Fruit fly (Drosophila melanogaster): ENCODE data around the gene RpS14b.

Gene RpS14b

DNA sequence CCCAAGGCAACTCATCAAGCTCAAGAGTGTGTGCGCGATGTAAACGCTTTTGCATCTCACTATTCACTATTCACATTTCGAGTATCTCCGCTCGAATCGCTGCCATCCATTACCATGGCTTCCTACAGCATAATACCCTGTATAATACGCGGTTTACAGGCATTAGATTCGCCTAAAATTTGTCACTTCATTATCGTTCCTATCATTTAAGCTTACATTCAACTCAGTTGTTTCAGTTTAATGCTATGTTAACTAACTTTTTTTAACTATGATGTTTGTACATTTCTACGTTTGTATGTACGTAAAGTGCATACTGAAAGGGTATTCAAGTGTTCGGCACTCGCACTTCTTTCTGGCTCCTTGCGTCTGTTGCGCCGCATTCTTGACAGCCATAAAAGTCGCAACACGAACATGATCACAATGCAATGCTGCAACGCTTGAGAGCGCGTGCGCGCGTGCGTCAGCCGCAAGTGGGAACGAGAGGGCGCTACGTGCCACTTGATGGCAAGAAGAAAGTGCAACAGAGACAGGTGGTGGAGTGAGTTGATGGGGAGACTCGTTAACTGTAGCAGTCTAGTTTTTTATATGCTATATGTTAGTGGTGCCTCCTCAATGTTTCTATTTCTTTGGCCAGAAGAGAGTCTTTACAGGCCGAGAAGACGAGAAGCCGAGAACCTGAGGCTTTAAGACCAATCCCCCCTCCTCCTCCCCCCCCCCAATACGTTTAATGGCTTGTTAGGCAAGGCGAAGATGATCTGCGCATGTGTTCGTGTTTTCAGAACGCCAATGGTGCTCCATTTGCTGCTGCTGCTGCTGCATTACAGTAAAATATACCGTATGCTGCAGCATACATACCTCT lies 42.5 kb downstream of the RpS14b start (continued):
- TF ChIP-seq spab (GFP tag; optimal IDR thresholded peaks at IDR 0.05), result no peak
- no peak for TF ChIP-seq svp (GFP tag)
- no peak for TF ChIP-seq Blimp-1 (GFP tag; optimal IDR thresholded peaks at IDR 0.05)
- TF ChIP-seq CG6808 (GFP tag; optimal IDR thresholded peaks at IDR 0.05), result no peak
- peak; percentile 1 for TF ChIP-seq esn (GFP tag; optimal IDR thresholded peaks at IDR 0.05)
- TF ChIP-seq CG9139 (GFP tag; optimal IDR thresholded peaks at IDR 0.05), result no peak
- TF ChIP-seq fd59A (GFP tag; optimal IDR thresholded peaks at IDR 0.05), result no peak
- peak; percentile 2 for TF ChIP-seq Sox102F (GFP tag; optimal IDR thresholded peaks at IDR 0.05)
- TF ChIP-seq CG7368 (GFP tag; optimal IDR thresholded peaks at IDR 0.05), result no peak
- TF ChIP-seq achi (GFP tag; optimal IDR thresholded peaks at IDR 0.05), result peak; percentile 9
- no peak for TF ChIP-seq Ets21C (GFP tag; optimal IDR thresholded peaks at IDR 0.05)
- peak; percentile 28 for TF ChIP-seq CG10631 (GFP tag; optimal IDR thresholded peaks at IDR 0.05)
- no peak for TF ChIP-seq CG6854 (GFP tag; optimal IDR thresholded peaks at IDR 0.05)
- TF ChIP-seq CG8119 (GFP tag; IDR thresholded peaks at IDR 0.05), result no peak
- TF ChIP-seq CG11902 (GFP tag; optimal IDR thresholded peaks at IDR 0.05), result no peak
- no peak for TF ChIP-seq CG3032 (tag; optimal IDR thresholded peaks at IDR 0.05)
- peak; percentile 30 for TF ChIP-seq dsx (GFP tag; optimal IDR thresholded peaks at IDR 0.05; ENCODE audit: poor library complexity, severe bottlenecking)
- peak; percentile 24 for TF ChIP-seq topi (GFP tag; optimal IDR thresholded peaks at IDR 0.05)
- peak; percentile 43 for TF ChIP-seq CG32006 (GFP tag; optimal IDR thresholded peaks at IDR 0.05)

dm6 chrX:7978027-7978426 lies 43.3 kb downstream of the RpS14b start:
- TF ChIP-seq Ets21C (GFP tag; optimal IDR thresholded peaks at IDR 0.05) (peak; percentile 24), vri (GFP tag; optimal IDR thresholded peaks at IDR 0.05) (no peak), CG3919 (GFP tag; optimal IDR thresholded peaks at IDR 0.05) (peak; percentile 16), pdm3 (GFP tag; optimal IDR thresholded peaks at IDR 0.05) (peak; percentile 32), OdsH (GFP tag; optimal IDR thresholded peaks at IDR 0.05) (peak; percentile 30), CG16779 (tag; optimal IDR thresholded peaks at IDR 0.05) (no peak), Blimp-1 (GFP tag; optimal IDR thresholded peaks at IDR 0.05) (peak; percentile 4), fd85E (GFP tag; optimal IDR thresholded peaks at IDR 0.05) (no peak), lz (GFP tag; optimal IDR thresholded peaks at IDR 0.05) (peak; percentile 52), CG6808 (GFP tag; optimal IDR thresholded peaks at IDR 0.05) (peak; percentile 48), topi (GFP tag; optimal IDR thresholded peaks at IDR 0.05) (peak; percentile 64), CG11294 (GFP tag; IDR thresholded peaks at IDR 0.05) (no peak), fkh (GFP tag; optimal IDR thresholded peaks at IDR 0.05) (no peak), CG34406 (GFP tag; optimal IDR thresholded peaks at IDR 0.05) (peak; percentile 27), CG3032 (tag; optimal IDR thresholded peaks at IDR 0.05) (peak; percentile 26), dac (GFP tag; optimal IDR thresholded peaks at IDR 0.05) (peak; percentile 5), CG9139 (GFP tag; optimal IDR thresholded peaks at IDR 0.05) (no peak), CG15336 (GFP tag; IDR thresholded peaks at IDR 0.05) (peak; percentile 29; the same call in 1 of the 2 replicates), esn (GFP tag; optimal IDR thresholded peaks at IDR 0.05) (peak; percentile 60), CG8632 (GFP tag; optimal IDR thresholded peaks at IDR 0.05) (peak; percentile 38), Sox15 (GFP tag; optimal IDR thresholded peaks at IDR 0.05) (peak; percentile 14), cyc (GFP tag; optimal IDR thresholded peaks at IDR 0.05) (peak; percentile 28), Ets96B (tag; optimal IDR thresholded peaks at IDR 0.05) (peak; percentile 6), svp (GFP tag) (peak; percentile 80), CG8119 (GFP tag; IDR thresholded peaks at IDR 0.05) (no peak), Eip93F (GFP tag; optimal IDR thresholded peaks at IDR 0.05) (no peak), achi (GFP tag; optimal IDR thresholded peaks at IDR 0.05) (peak; percentile 51), acj6 (GFP tag; optimal IDR thresholded peaks at IDR 0.05) (peak; percentile 31), Sox102F (GFP tag; optimal IDR thresholded peaks at IDR 0.05) (peak; percentile 43), CG32006 (GFP tag; optimal IDR thresholded peaks at IDR 0.05) (peak; percentile 72), Hr4 (GFP tag; optimal IDR thresholded peaks at IDR 0.05) (peak; percentile 59), Eip78C (GFP tag) (peak; percentile 82), CG1621 (tag; optimal IDR thresholded peaks at IDR 0.05) (no peak), fd59A (GFP tag; optimal IDR thresholded peaks at IDR 0.05) (peak; percentile 28), CG6276 (GFP tag; optimal IDR thresholded peaks at IDR 0.05) (peak; percentile 25), CG11762 (GFP tag; optimal IDR thresholded peaks at IDR 0.05; ENCODE audit: insufficient read depth) (peak; percentile 11), Hr38 (GFP tag; optimal IDR thresholded peaks at IDR 0.05) (no peak), CG6854 (GFP tag; optimal IDR thresholded peaks at IDR 0.05) (no peak), Met (GFP tag; optimal IDR thresholded peaks at IDR 0.05) (peak; percentile 55), salr (GFP tag; optimal IDR thresholded peaks at IDR 0.05) (peak in 1 of 2 experiments; percentile 9), eg (GFP tag; IDR thresholded peaks at IDR 0.05) (no peak)
